Fruit fly (Drosophila melanogaster) whole organism, embryonic: ENCODE results near the gene ppk7.

Experiments used
- CG10654 ChIP-seq: fragments of 200-800 bp; sonication (Bioruptor generic); optimal IDR thresholded peaks from 2 replicates; lab custom pipeline; 2016; ENCODE audit warnings: missing biosample characterization, missing genetic modification characterization
- CG11695 ChIP-seq: fragments of 200-800 bp; sonication (Bioruptor generic); IDR thresholded peaks from 3 replicates; pipeline ENCODE4 v1.3.6; 2022; ENCODE audit warnings: missing biosample characterization, missing genetic modification characterization
- CG11696 ChIP-seq: fragments of 200-800 bp; sonication (Bioruptor generic); IDR thresholded peaks from 2 replicates; pipeline ENCODE4 v1.3.6; 2022; ENCODE audit warnings: missing biosample characterization, missing genetic modification characterization
- CG12104 ChIP-seq: fragments of 200-800 bp; sonication (Bioruptor generic); optimal IDR thresholded peaks from 3 replicates; lab custom pipeline; 2016; ENCODE audit warnings: missing biosample characterization, missing genetic modification characterization
- CG12391 ChIP-seq: fragments of 200-800 bp; sonication (Bioruptor generic); optimal IDR thresholded peaks from 3 replicates; lab custom pipeline; 2018; ENCODE audit warnings: missing biosample characterization, mild to moderate bottlenecking, missing genetic modification characterization, moderate library complexity
- CG12659 ChIP-seq: fragments of 200-800 bp; sonication (Bioruptor generic); optimal IDR thresholded peaks from 3 replicates; lab custom pipeline; 2017; ENCODE audit warnings: mild to moderate bottlenecking, missing biosample characterization, missing genetic modification reagents, missing genetic modification characterization
- CG15011 ChIP-seq: fragments of 200-800 bp; sonication (Bioruptor generic); optimal IDR thresholded peaks from 3 replicates; lab custom pipeline; 2018; ENCODE audit warnings: missing biosample characterization, mild to moderate bottlenecking, missing genetic modification characterization
- CG18599 ChIP-seq: fragments of 200-800 bp; sonication (Bioruptor generic); optimal IDR thresholded peaks from 3 replicates; lab custom pipeline; 2017; ENCODE audit warnings: missing biosample characterization, missing genetic modification characterization, mild to moderate bottlenecking, moderate library complexity, missing genetic modification reagents
- CG2199 ChIP-seq: fragments of 200-800 bp; sonication (Bioruptor generic); IDR thresholded peaks from 3 replicates; pipeline ENCODE4 v1.3.6; 2022; ENCODE audit warnings: missing biosample characterization, missing genetic modification characterization
- CG42726 ChIP-seq: fragments of 200-800 bp; sonication (Bioruptor generic); IDR thresholded peaks from 2 replicates; pipeline ENCODE4 v1.3.6; 2022; ENCODE audit warnings: missing biosample characterization, missing genetic modification characterization; ENCODE audit not compliant: partially characterized antibody
- CG4282 ChIP-seq: fragments of 200-800 bp; sonication (Bioruptor generic); optimal IDR thresholded peaks from 2 replicates; lab custom pipeline; 2016; ENCODE audit warnings: missing biosample characterization, missing genetic modification characterization
- CG6254 ChIP-seq: fragments of 200-800 bp; sonication (Bioruptor generic); optimal IDR thresholded peaks from 3 replicates; lab custom pipeline; 2017; ENCODE audit warnings: mild to moderate bottlenecking, missing biosample characterization, missing genetic modification reagents, missing genetic modification characterization
- CG6654 ChIP-seq: fragments of 200-800 bp; sonication (Bioruptor generic); optimal IDR thresholded peaks from 2 replicates; lab custom pipeline; 2017; ENCODE audit warnings: missing biosample characterization, mild to moderate bottlenecking, missing genetic modification characterization
- CG6683 ChIP-seq: fragments of 200-800 bp; sonication (Bioruptor generic); optimal IDR thresholded peaks from 2 replicates; lab custom pipeline; 2017; ENCODE audit warnings: missing biosample characterization, mild to moderate bottlenecking, missing genetic modification characterization, missing genetic modification reagents
- CG6813 ChIP-seq: fragments of 200-800 bp; sonication (Bioruptor generic); optimal IDR thresholded peaks from 2 replicates; lab custom pipeline; 2017; ENCODE audit warnings: missing biosample characterization, missing genetic modification characterization, mild to moderate bottlenecking, moderate library complexity, missing genetic modification reagents
- CG7963 ChIP-seq: fragments of 200-800 bp; sonication (Bioruptor generic); IDR thresholded peaks from 3 replicates; pipeline ENCODE4 v1.3.6; 2022; ENCODE audit warnings: missing biosample characterization, missing genetic modification characterization; ENCODE audit not compliant: partially characterized antibody
- CG8765 ChIP-seq: fragments of 200-800 bp; sonication (Bioruptor generic); IDR thresholded peaks from 2 replicates; pipeline ENCODE4 v1.3.6; 2022; ENCODE audit warnings: missing biosample characterization, missing genetic modification characterization
- CG8924 ChIP-seq: fragments of 200-800 bp; optimal IDR thresholded peaks from 3 replicates; lab custom pipeline; 2019; ENCODE audit warnings: missing biosample characterization, mild to moderate bottlenecking, missing genetic modification characterization, moderate library complexity
- CG8944 ChIP-seq: fragments of 200-800 bp; sonication (Bioruptor generic); optimal IDR thresholded peaks from 3 replicates; lab custom pipeline; 2016; ENCODE audit warnings: missing biosample characterization, missing genetic modification characterization
- CG9437 ChIP-seq: fragments of 200-800 bp; sonication (Bioruptor generic); optimal IDR thresholded peaks from 2 replicates; lab custom pipeline; 2018; ENCODE audit warnings: missing biosample characterization, mild to moderate bottlenecking, missing genetic modification characterization
- CG9727 ChIP-seq: fragments of 200-800 bp; sonication (Bioruptor generic); optimal IDR thresholded peaks from 3 replicates; lab custom pipeline; 2017; ENCODE audit warnings: missing biosample characterization, mild to moderate bottlenecking, missing genetic modification characterization
- Dip2 ChIP-seq: fragments of 200-800 bp; sonication (Bioruptor generic); IDR thresholded peaks from 2 replicates; pipeline ENCODE4 v1.3.6; 2022; ENCODE audit warnings: missing biosample characterization, missing genetic modification characterization
- Dp ChIP-seq: fragments of 200-800 bp; sonication (Bioruptor generic); optimal IDR thresholded peaks from 2 replicates; lab custom pipeline; 2018; ENCODE audit warnings: missing biosample characterization, mild to moderate bottlenecking, missing genetic modification characterization, moderate library complexity
- E2f2 ChIP-seq: fragments of 200-800 bp; sonication (Bioruptor generic); IDR thresholded peaks from 2 replicates; pipeline ENCODE4 v1.3.6; 2022; ENCODE audit warnings: missing biosample characterization, missing genetic modification characterization
- H2.0 ChIP-seq: fragments of 200-800 bp; sonication (Bioruptor generic); IDR thresholded peaks from 2 replicates; pipeline ENCODE4 v1.3.6; 2022; ENCODE audit warnings: missing biosample characterization, missing genetic modification characterization
- HmgZ ChIP-seq: fragments of 200-800 bp; sonication (Bioruptor generic); optimal IDR thresholded peaks from 2 replicates; lab custom pipeline; 2018; ENCODE audit warnings: missing biosample characterization, mild to moderate bottlenecking, missing genetic modification characterization
- Hmx ChIP-seq: fragments of 200-800 bp; sonication (Bioruptor generic); optimal IDR thresholded peaks from 2 replicates; lab custom pipeline; 2016; ENCODE audit warnings: missing biosample characterization, missing genetic modification characterization
- NK7.1 ChIP-seq: fragments of 200-800 bp; sonication (Bioruptor generic); optimal IDR thresholded peaks from 3 replicates; lab custom pipeline; 2016; ENCODE audit warnings: missing biosample characterization, missing genetic modification characterization
- Pdp1 ChIP-seq, 2 experiments: fragments of 200-800 bp; sonication (Bioruptor generic); optimal IDR thresholded peaks; 3 replicates each; lab custom pipeline; 2016; ENCODE audit warnings: missing biosample characterization in 2 of 2, missing genetic modification characterization in 2 of 2, mild to moderate bottlenecking in 1 of 2, moderate library complexity in 1 of 2
- Poxn ChIP-seq: fragments of 200-800 bp; sonication (Bioruptor generic); IDR thresholded peaks from 2 replicates; pipeline ENCODE4 v1.3.6; 2022; ENCODE audit warnings: missing biosample characterization, missing genetic modification characterization
- Sox100B ChIP-seq: fragments of 200-800 bp; sonication (Bioruptor generic); optimal IDR thresholded peaks from 3 replicates; lab custom pipeline; 2018; ENCODE audit warnings: missing biosample characterization, mild to moderate bottlenecking, missing genetic modification characterization
- Sox102F ChIP-seq: fragments of 200-800 bp; sonication (Bioruptor generic); optimal IDR thresholded peaks from 2 replicates; lab custom pipeline; 2018; ENCODE audit warnings: missing biosample characterization, mild to moderate bottlenecking, missing genetic modification characterization, moderate library complexity
- Ssrp ChIP-seq: fragments of 200-800 bp; sonication (Bioruptor generic); optimal IDR thresholded peaks from 2 replicates; lab custom pipeline; 2018; ENCODE audit warnings: missing biosample characterization, mild to moderate bottlenecking, missing genetic modification characterization, moderate library complexity
- YL-1 ChIP-seq: fragments of 200-800 bp; sonication (Bioruptor generic); optimal IDR thresholded peaks from 3 replicates; lab custom pipeline; 2017; ENCODE audit warnings: missing biosample characterization, mild to moderate bottlenecking, missing genetic modification characterization
- al ChIP-seq: fragments of 200-800 bp; sonication (Bioruptor generic); IDR thresholded peaks from 2 replicates; pipeline ENCODE4 v1.3.6; 2022; ENCODE audit warnings: missing biosample characterization, missing genetic modification characterization
- br ChIP-seq: fragments of >200 bp; optimal IDR thresholded peaks from 2 replicates; lab custom pipeline; 2017
- chm ChIP-seq: fragments of 200-800 bp; sonication (Bioruptor generic); IDR thresholded peaks from 2 replicates; pipeline ENCODE4 v1.3.6; 2022; ENCODE audit warnings: missing biosample characterization, missing genetic modification characterization
- corto ChIP-seq: fragments of 200-800 bp; sonication (Bioruptor generic); optimal IDR thresholded peaks from 2 replicates; lab custom pipeline; 2016; ENCODE audit warnings: missing biosample characterization, mild to moderate bottlenecking, missing genetic modification characterization, moderate library complexity
- dimm ChIP-seq: fragments of 200-800 bp; sonication (Bioruptor generic); IDR thresholded peaks from 2 replicates; pipeline ENCODE4 v1.3.6; 2022; ENCODE audit warnings: missing biosample characterization, missing genetic modification characterization
- gcm ChIP-seq: fragments of 200-800 bp; sonication (Bioruptor generic); optimal IDR thresholded peaks from 2 replicates; lab custom pipeline; 2019; ENCODE audit warnings: missing biosample characterization, mild to moderate bottlenecking, missing genetic modification characterization, moderate library complexity
- gem ChIP-seq: fragments of 200-800 bp; sonication (Bioruptor generic); optimal IDR thresholded peaks from 2 replicates; lab custom pipeline; 2019; ENCODE audit warnings: missing biosample characterization, mild to moderate bottlenecking, missing genetic modification characterization, moderate library complexity
- gsb ChIP-seq: fragments of 200-800 bp; sonication (Bioruptor generic); IDR thresholded peaks from 2 replicates; pipeline ENCODE4 v1.3.6; 2022; ENCODE audit warnings: missing biosample characterization, missing genetic modification characterization
- lilli ChIP-seq: fragments of 200-800 bp; sonication (Bioruptor generic); optimal IDR thresholded peaks from 3 replicates; lab custom pipeline; 2016; ENCODE audit warnings: missing biosample characterization, missing genetic modification characterization
- mam ChIP-seq: fragments of 200-800 bp; sonication (Bioruptor generic); optimal IDR thresholded peaks from 3 replicates; lab custom pipeline; 2016; ENCODE audit warnings: missing biosample characterization, missing genetic modification characterization
- nerfin-1 ChIP-seq: fragments of 200-800 bp; sonication (Bioruptor generic); optimal IDR thresholded peaks from 3 replicates; lab custom pipeline; 2019; ENCODE audit warnings: missing biosample characterization, mild to moderate bottlenecking, missing genetic modification characterization, moderate library complexity
- org-1 ChIP-seq: fragments of 200-800 bp; sonication (Bioruptor generic); optimal IDR thresholded peaks from 2 replicates; lab custom pipeline; 2017; ENCODE audit warnings: missing biosample characterization, missing genetic modification characterization
- row ChIP-seq: fragments of 200-800 bp; sonication (Bioruptor generic); IDR thresholded peaks from 3 replicates; pipeline ENCODE4 v1.3.6; 2022; ENCODE audit warnings: missing biosample characterization, missing genetic modification characterization
- tio ChIP-seq: fragments of 200-800 bp; sonication (Bioruptor generic); optimal IDR thresholded peaks from 2 replicates; lab custom pipeline; 2017; ENCODE audit warnings: missing biosample characterization, missing genetic modification characterization, inconsistent platforms
- trem ChIP-seq: fragments of 200-800 bp; optimal IDR thresholded peaks from 3 replicates; lab custom pipeline; 2019; ENCODE audit warnings: missing biosample characterization, mild to moderate bottlenecking, missing genetic modification characterization, moderate library complexity

ppk7 gene

DNA sequence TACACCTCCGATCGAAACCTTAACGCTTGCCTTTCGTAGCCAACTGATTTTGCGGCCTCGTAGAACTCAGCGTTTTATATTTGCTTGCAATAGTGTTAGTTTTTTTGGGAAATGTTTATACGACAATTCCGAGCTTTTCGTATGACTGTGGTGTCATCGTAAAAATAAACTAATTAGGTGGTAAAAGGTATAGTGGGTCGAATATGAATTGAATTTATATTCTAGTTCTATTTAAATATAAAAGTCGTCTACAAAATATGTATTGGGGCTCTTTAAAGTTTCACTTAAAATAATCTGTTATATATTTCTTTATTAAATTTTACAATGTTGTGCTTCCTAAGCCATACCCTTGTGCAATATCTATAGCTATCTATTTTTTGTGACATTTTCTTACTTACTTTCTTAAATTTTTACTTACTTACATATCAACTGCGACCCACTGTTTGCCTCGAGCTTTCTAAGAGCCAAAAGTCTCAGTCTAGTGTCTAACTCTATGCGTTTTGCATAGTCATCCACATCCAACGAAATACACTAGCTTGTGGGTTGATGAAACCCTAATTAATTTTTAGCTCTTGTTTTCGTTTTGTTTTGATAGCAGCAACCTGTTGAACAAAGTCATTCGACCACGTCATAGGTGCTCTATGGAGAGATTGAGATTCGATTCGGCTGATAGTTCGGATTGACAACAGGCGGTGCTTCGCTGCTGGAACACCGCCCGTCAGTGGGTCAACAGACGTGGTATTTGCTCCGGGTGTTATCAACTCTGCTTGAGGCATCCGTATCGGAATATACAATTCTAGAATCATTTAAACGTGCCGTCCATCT lies 2.9 kb downstream of the ppk7 start, which contains the start of gene CG9498 (continued):
- TF ChIP-seq Pdp1 (GFP tag; optimal IDR thresholded peaks at IDR 0.05; lab: Kevin White, UChicago) (peak in 1 of 2 experiments; percentile 44), al (GFP tag; lab: Robert Waterston, UW) (peak; percentile 92), CG15011 (GFP tag; lab: Kevin White, UChicago) (peak; percentile 87), NK7.1 (GFP tag; lab: Kevin White, UChicago) (peak; percentile 7), Hmx (peak; percentile 21), org-1 (GFP tag; lab: Kevin White, UChicago) (peak; percentile 81), CG12104 (GFP tag; lab: Kevin White, UChicago) (peak; percentile 68), Sox100B (GFP tag; lab: Kevin White, UChicago) (peak; percentile 90), corto (GFP tag; lab: Kevin White, UChicago) (no peak), CG8924 (tag; lab: Kevin White, UChicago) (peak; percentile 88), CG42726 (no peak), E2f2 (GFP tag; lab: Robert Waterston, UW) (peak; percentile 49; the same call in 1 of the 2 replicates), CG12391 (tag; lab: Kevin White, UChicago) (peak; percentile 86), dimm (peak; percentile 67), CG6683 (GFP tag; lab: Kevin White, UChicago) (peak; percentile 83), CG9727 (peak; percentile 64), CG8765 (peak; percentile 20; the same call in 1 of the 2 replicates), CG9437 (GFP tag; lab: Kevin White, UChicago) (peak; percentile 72), trem (tag; lab: Kevin White, UChicago) (peak; percentile 40), HmgZ (tag; lab: Kevin White, UChicago) (peak; percentile 48), lilli (GFP tag; lab: Kevin White, UChicago) (peak; percentile 67), CG2199 (no peak), Dp (GFP tag; lab: Kevin White, UChicago) (no peak), CG11695 (GFP tag; lab: Robert Waterston, UW) (peak; percentile 96), nerfin-1 (tag; lab: Kevin White, UChicago) (peak; percentile 66), CG6654 (peak; percentile 58), CG11696 (GFP tag; lab: Robert Waterston, UW) (peak; percentile 64), CG10654 (GFP tag; lab: Kevin White, UChicago) (peak; percentile 48), CG8944 (GFP tag; lab: Kevin White, UChicago) (no peak), YL-1 (GFP tag; lab: Kevin White, UChicago) (peak; percentile 18), gem (tag; lab: Kevin White, UChicago) (peak; percentile 95), chm (GFP tag; lab: Robert Waterston, UW) (peak; percentile 37; the same call in 1 of the 2 replicates), Sox102F (GFP tag; lab: Kevin White, UChicago) (peak; percentile 69), CG4282 (GFP tag; lab: Kevin White, UChicago) (no peak), CG7963 (no peak), br (no peak), CG18599 (GFP tag; lab: Kevin White, UChicago) (peak; percentile 96), mam (GFP tag; lab: Kevin White, UChicago) (peak; percentile 55), gsb (peak; percentile 78; the same call in 1 of the 2 replicates), CG12659 (GFP tag; lab: Kevin White, UChicago) (peak; percentile 92), row (GFP tag; lab: Robert Waterston, UW) (peak; percentile 90), tio (GFP tag; lab: Kevin White, UChicago) (peak; percentile 70), H2.0 (GFP tag; lab: Robert Waterston, UW) (no peak), Dip2 (GFP tag; lab: Robert Waterston, UW) (no peak), Poxn (peak; percentile 75; the same call in 1 of the 2 replicates), CG6813 (GFP tag; lab: Kevin White, UChicago) (peak; percentile 86), gcm (GFP tag; lab: Kevin White, UChicago) (peak; percentile 78), Ssrp (tag; lab: Kevin White, UChicago) (peak; percentile 47), CG6254 (GFP tag; lab: Kevin White, UChicago) (peak; percentile 23)
